Worm (Caenorhabditis elegans) whole organism, L2 larva: ENCODE results near the gene F12F6.1.

ENCODE experiments used
- C34F6.9 ChIP-seq: fragments of 150-350 bp; optimal IDR thresholded peaks from 2 replicates; lab custom pipeline; 2014; ENCODE audit warnings: missing biosample characterization, missing genetic modification characterization
- F13H6.1 ChIP-seq: sonication (generic microtip); optimal IDR thresholded peaks from 2 replicates; lab custom pipeline; 2016; ENCODE audit warnings: missing genetic modification characterization, missing compliant biosample characterization
- R02D3.7 ChIP-seq: fragments of 150-350 bp; optimal IDR thresholded peaks from 2 replicates; lab custom pipeline; 2014; ENCODE audit warnings: missing biosample characterization, missing genetic modification characterization
- Y55F3AM.14 ChIP-seq: fragments of 200-800 bp; sonication (Bioruptor generic); optimal IDR thresholded peaks from 2 replicates; lab custom pipeline; 2018; ENCODE audit warnings: mild to moderate bottlenecking, missing genetic modification characterization, missing compliant biosample characterization
- ZK546.5 ChIP-seq: sonication (generic microtip); optimal IDR thresholded peaks from 2 replicates; lab custom pipeline; 2017; ENCODE audit warnings: missing biosample characterization, missing genetic modification characterization
- alr-1 ChIP-seq: fragments of 150-350 bp; optimal IDR thresholded peaks from 2 replicates; lab custom pipeline; 2014; ENCODE audit warnings: missing biosample characterization, missing genetic modification characterization
- aly-2 ChIP-seq: fragments of 150-350 bp; optimal IDR thresholded peaks from 2 replicates; lab custom pipeline; 2014; ENCODE audit warnings: missing biosample characterization, missing genetic modification characterization
- ama-1 ChIP-seq: fragments of 150-350 bp; optimal IDR thresholded peaks from 2 replicates; lab custom pipeline; 2018; ENCODE audit warnings: inconsistent platforms
- blmp-1 ChIP-seq: sonication (generic microtip); optimal IDR thresholded peaks from 2 replicates; lab custom pipeline; 2017; ENCODE audit warnings: missing genetic modification characterization, mild to moderate bottlenecking, missing compliant biosample characterization, antibody characterized with exemption, moderate library complexity; ENCODE audit not compliant: insufficient read depth
- ceh-16 ChIP-seq: fragments of 150-350 bp; optimal IDR thresholded peaks from 2 replicates; lab custom pipeline; 2014; ENCODE audit warnings: missing biosample characterization, missing genetic modification characterization
- ceh-82 ChIP-seq: fragments of 150-350 bp; optimal IDR thresholded peaks from 2 replicates; lab custom pipeline; 2014; ENCODE audit warnings: missing biosample characterization, missing genetic modification characterization
- crh-2 ChIP-seq: sonication (generic microtip); optimal IDR thresholded peaks from 2 replicates; lab custom pipeline; 2017; ENCODE audit warnings: missing biosample characterization, missing genetic modification characterization
- egl-27 ChIP-seq: sonication (generic microtip); optimal IDR thresholded peaks from 3 replicates; lab custom pipeline; 2017; ENCODE audit warnings: missing biosample characterization, missing genetic modification reagents, missing genetic modification characterization
- elt-1 ChIP-seq: fragments of 150-350 bp; optimal IDR thresholded peaks from 2 replicates; lab custom pipeline; 2014; ENCODE audit warnings: missing biosample characterization, missing genetic modification characterization
- elt-3 ChIP-seq: sonication (generic microtip); optimal IDR thresholded peaks from 2 replicates; lab custom pipeline; 2017; ENCODE audit warnings: missing biosample characterization, missing genetic modification characterization
- fos-1 ChIP-seq: fragments of 150-350 bp; optimal IDR thresholded peaks from 2 replicates; lab custom pipeline; 2014; ENCODE audit warnings: missing biosample characterization, missing genetic modification characterization
- lin-11 ChIP-seq: fragments of 150-350 bp; sonication (generic microtip); optimal IDR thresholded peaks from 2 replicates; lab custom pipeline; 2014; ENCODE audit warnings: missing biosample characterization, missing genetic modification characterization, inconsistent platforms, mixed read lengths
- lin-13 ChIP-seq: fragments of 150-350 bp; optimal IDR thresholded peaks from 2 replicates; lab custom pipeline; 2014; ENCODE audit warnings: missing biosample characterization, missing genetic modification reagents, missing genetic modification characterization
- lin-39 ChIP-seq: fragments of 150-350 bp; optimal IDR thresholded peaks from 2 replicates; lab custom pipeline; 2014; ENCODE audit warnings: missing biosample characterization, missing genetic modification reagents, missing genetic modification characterization
- lsy-2 ChIP-seq, 2 experiments: fragments of 150-350 bp in 1 of 2; sonication (generic microtip) in 1 of 2; optimal IDR thresholded peaks; 2 replicates each; lab custom pipeline; 2014 to 2017; ENCODE audit warnings: missing biosample characterization in 2 of 2, missing genetic modification characterization in 2 of 2
- mab-5 ChIP-seq: fragments of 150-350 bp; optimal IDR thresholded peaks from 2 replicates; lab custom pipeline; 2014; ENCODE audit warnings: missing biosample characterization, missing genetic modification characterization
- mbf-1 ChIP-seq: sonication (generic microtip); optimal IDR thresholded peaks from 2 replicates; lab custom pipeline; 2017; ENCODE audit warnings: missing biosample characterization, missing genetic modification characterization
- mdl-1 ChIP-seq, 2 experiments: fragments of 150-350 bp in 1 of 2; sonication (generic microtip) in 1 of 2; optimal IDR thresholded peaks; 2 replicates each; lab custom pipeline; 2017; ENCODE audit warnings: missing biosample characterization in 2 of 2, missing genetic modification characterization in 2 of 2
- nhr-10 ChIP-seq: sonication (generic microtip); optimal IDR thresholded peaks from 2 replicates; lab custom pipeline; 2017; ENCODE audit warnings: missing biosample characterization, missing genetic modification characterization
- nhr-11 ChIP-seq: fragments of 150-350 bp; optimal IDR thresholded peaks from 2 replicates; lab custom pipeline; 2014; ENCODE audit warnings: missing biosample characterization, missing genetic modification characterization
- nhr-129 ChIP-seq: fragments of 150-350 bp; optimal IDR thresholded peaks from 2 replicates; lab custom pipeline; 2014; ENCODE audit warnings: missing biosample characterization, missing genetic modification characterization
- nhr-21 ChIP-seq: fragments of 150-350 bp; optimal IDR thresholded peaks from 2 replicates; lab custom pipeline; 2014; ENCODE audit warnings: missing biosample characterization, missing genetic modification characterization
- nhr-23 ChIP-seq: fragments of 150-350 bp; optimal IDR thresholded peaks from 2 replicates; lab custom pipeline; 2014; ENCODE audit warnings: missing biosample characterization, missing genetic modification reagents, missing genetic modification characterization
- nhr-25 ChIP-seq: fragments of 150-350 bp; sonication (generic microtip); optimal IDR thresholded peaks from 3 replicates; lab custom pipeline; 2014; ENCODE audit warnings: missing biosample characterization, missing genetic modification characterization
- nhr-6 ChIP-seq: fragments of 150-350 bp; optimal IDR thresholded peaks from 2 replicates; lab custom pipeline; 2014; ENCODE audit warnings: missing biosample characterization, missing genetic modification characterization
- nhr-77 ChIP-seq: fragments of 150-350 bp; optimal IDR thresholded peaks from 2 replicates; lab custom pipeline; 2014; ENCODE audit warnings: missing biosample characterization, missing genetic modification characterization
- peb-1 ChIP-seq: fragments of 150-350 bp; optimal IDR thresholded peaks from 2 replicates; lab custom pipeline; 2014; ENCODE audit warnings: missing biosample characterization, missing genetic modification characterization
- sem-4 ChIP-seq: fragments of 150-350 bp; optimal IDR thresholded peaks from 2 replicates; lab custom pipeline; 2014; ENCODE audit warnings: missing biosample characterization, missing genetic modification reagents, missing genetic modification characterization
- skn-1 ChIP-seq: sonication (generic microtip); optimal IDR thresholded peaks from 2 replicates; lab custom pipeline; 2017; ENCODE audit warnings: missing biosample characterization, missing genetic modification characterization
- sma-9 ChIP-seq, 2 experiments: fragments of 150-350 bp in 1 of 2; sonication (generic microtip) in 1 of 2; optimal IDR thresholded peaks; 2 replicates each; lab custom pipeline; 2014 to 2016; ENCODE audit warnings: missing genetic modification characterization in 2 of 2, mild to moderate bottlenecking in 1 of 2, missing biosample characterization in 1 of 2, missing compliant biosample characterization in 1 of 2, missing genetic modification reagents in 1 of 2, moderate library complexity in 1 of 2
- snpc-4 ChIP-seq: fragments of 150-350 bp; optimal IDR thresholded peaks from 2 replicates; lab custom pipeline; 2014; ENCODE audit warnings: missing biosample characterization, missing genetic modification characterization
- unc-39 ChIP-seq: fragments of 150-350 bp; optimal IDR thresholded peaks from 2 replicates; lab custom pipeline; 2014; ENCODE audit warnings: missing biosample characterization, missing genetic modification characterization
- unc-55 ChIP-seq: fragments of 150-350 bp; sonication (generic microtip); optimal IDR thresholded peaks from 3 replicates; lab custom pipeline; 2014; ENCODE audit warnings: missing biosample characterization, missing genetic modification reagents, missing genetic modification characterization
- unc-62 ChIP-seq: fragments of 150-350 bp; optimal IDR thresholded peaks from 2 replicates; lab custom pipeline; 2014; ENCODE audit warnings: missing biosample characterization, missing genetic modification reagents, missing genetic modification characterization
- zag-1 ChIP-seq: fragments of 150-350 bp; optimal IDR thresholded peaks from 2 replicates; lab custom pipeline; 2014; ENCODE audit warnings: missing biosample characterization, missing genetic modification characterization
- ztf-11 ChIP-seq: sonication (generic microtip); optimal IDR thresholded peaks from 2 replicates; lab custom pipeline; 2017; ENCODE audit warnings: missing biosample characterization, missing genetic modification characterization

Gene F12F6.1

ce11 chrIV:11593415-11594190 is 9.8 kb downstream of the F12F6.1 start, which contains the start of gene F40F11.3 (continued):
- no peak for TF ChIP-seq ceh-82 (tag; lab: Kevin White, UChicago)
- peak; percentile 88 for TF ChIP-seq C34F6.9 (tag; lab: Kevin White, UChicago)
- peak; percentile 16 for TF ChIP-seq unc-62 (GFP tag; lab: Kevin White, UChicago)
- TF ChIP-seq F13H6.1 = peak; percentile 95
- TF ChIP-seq nhr-77 (tag; lab: Kevin White, UChicago) = no peak
- peak; percentile 76 for TF ChIP-seq skn-1 (tag; lab: Kevin White, UChicago)
- no peak for TF ChIP-seq elt-1 (tag; lab: Kevin White, UChicago)
- TF ChIP-seq alr-1 (tag; lab: Kevin White, UChicago) = peak; percentile 72
- peak; percentile 71 for TF ChIP-seq ceh-16
- TF ChIP-seq egl-27 = peak; percentile 51
- no peak for TF ChIP-seq aly-2 (tag; lab: Kevin White, UChicago)
- TF ChIP-seq sma-9 (GFP tag; optimal IDR thresholded peaks at IDR 0.05; lab: Kevin White, UChicago) = peak; percentile 93
- no peak for TF ChIP-seq sma-9 (tag; optimal IDR thresholded peaks at IDR 0.05; lab: Kevin White, UChicago)
- TF ChIP-seq sem-4 (tag; lab: Kevin White, UChicago) = peak; percentile 92

ce11 chrIV:11594191-11594673 is 10.5 kb downstream of the F12F6.1 start, which contains the start of gene mig-38:
TSS of gene mig-38 (plus strand) at chrIV:11594244.
- TF ChIP-seq nhr-10 (tag; lab: Kevin White, UChicago) (no peak), nhr-11 (tag; lab: Kevin White, UChicago) (no peak), Y55F3AM.14 (GFP tag; lab: Kevin White, UChicago) (peak; percentile 4), nhr-77 (tag; lab: Kevin White, UChicago) (no peak), lin-11 (tag; lab: Kevin White, UChicago) (no peak), nhr-129 (tag; lab: Kevin White, UChicago) (peak; percentile 44), blmp-1 (tag; lab: Kevin White, UChicago) (peak; percentile 30), R02D3.7 (tag; lab: Kevin White, UChicago) (no peak), lin-39 (tag; lab: Kevin White, UChicago) (no peak), ztf-11 (tag; lab: Kevin White, UChicago) (no peak), nhr-25 (no peak), mbf-1 (tag; lab: Kevin White, UChicago) (no peak), crh-2 (tag; lab: Kevin White, UChicago) (peak; percentile 76), C34F6.9 (tag; lab: Kevin White, UChicago) (peak; percentile 48), nhr-21 (peak; percentile 47), lsy-2 (tag; optimal IDR thresholded peaks at IDR 0.05; lab: Kevin White, UChicago) (peak; percentile 29 to 59), elt-3 (tag; lab: Kevin White, UChicago) (no peak), snpc-4 (tag; lab: Kevin White, UChicago) (no peak), elt-1 (tag; lab: Kevin White, UChicago) (no peak), nhr-23 (tag; lab: Kevin White, UChicago) (no peak), egl-27 (no peak), ama-1 (lab: Kevin White, UChicago) (peak; percentile 99), ceh-82 (tag; lab: Kevin White, UChicago) (no peak), alr-1 (tag; lab: Kevin White, UChicago) (no peak), sma-9 (GFP tag; optimal IDR thresholded peaks at IDR 0.05; lab: Kevin White, UChicago) (peak; percentile 60), sma-9 (tag; optimal IDR thresholded peaks at IDR 0.05; lab: Kevin White, UChicago) (no peak), zag-1 (peak; percentile 25), mab-5 (tag; lab: Kevin White, UChicago) (no peak), F13H6.1 (peak; percentile 63), mdl-1 (tag; optimal IDR thresholded peaks at IDR 0.05; lab: Kevin White, UChicago) (peak in 1 of 2 experiments; percentile 57), ZK546.5 (tag; lab: Kevin White, UChicago) (no peak), unc-39 (tag; lab: Kevin White, UChicago) (no peak), peb-1 (tag; lab: Kevin White, UChicago) (no peak), nhr-6 (no peak), fos-1 (peak; percentile 23), sem-4 (tag; lab: Kevin White, UChicago) (peak; percentile 61), unc-55 (peak; percentile 34), lin-13 (peak; percentile 27)
